Worm (Caenorhabditis elegans) whole organism, late embryonic: Measurements from ENCODE around the gene sprr-3.

Source experiments
- ceh-34 ChIP-seq: sonication (generic microtip); optimal IDR thresholded peaks from 2 replicates; lab custom pipeline; 2016; ENCODE audit warnings: mild to moderate bottlenecking, missing genetic modification characterization, missing compliant biosample characterization
- ceh-6 ChIP-seq: fragments of 200-800 bp; sonication (Bioruptor generic); optimal IDR thresholded peaks from 2 replicates; lab custom pipeline; 2018; ENCODE audit warnings: mild to moderate bottlenecking, missing genetic modification characterization, missing compliant biosample characterization
- dmd-4 ChIP-seq: sonication (generic microtip); optimal IDR thresholded peaks from 2 replicates; lab custom pipeline; 2016; ENCODE audit warnings: borderline replicate concordance, missing genetic modification characterization, missing compliant biosample characterization
- nhr-11 ChIP-seq: fragments of 150-350 bp; optimal IDR thresholded peaks from 2 replicates; lab custom pipeline; 2014; ENCODE audit warnings: missing biosample characterization, missing genetic modification characterization
- pag-3 ChIP-seq: sonication (generic microtip); optimal IDR thresholded peaks from 2 replicates; lab custom pipeline; 2016; ENCODE audit warnings: missing compliant biosample characterization, missing genetic modification characterization, borderline replicate concordance
- tbx-2 ChIP-seq: sonication (generic microtip); optimal IDR thresholded peaks from 2 replicates; lab custom pipeline; 2016; ENCODE audit warnings: missing genetic modification characterization, missing compliant biosample characterization

ce11 chrIV:2507824-2508223 is 34.3 kb upstream of the sprr-3 start, which contains the start of gene Y69A2AR.22:
- TF ChIP-seq pag-3 (tag; lab: Kevin White, UChicago), result no peak
- no peak for TF ChIP-seq ceh-34 (tag; lab: Kevin White, UChicago)
- no peak for TF ChIP-seq ceh-6
- TF ChIP-seq nhr-11 (tag; lab: Kevin White, UChicago), result no peak
- TF ChIP-seq tbx-2 (tag; lab: Kevin White, UChicago), result no peak
- TF ChIP-seq dmd-4, result no peak
